Fruit fly (Drosophila melanogaster): ENCODE data around the gene nau.

The nau gene

DNA sequence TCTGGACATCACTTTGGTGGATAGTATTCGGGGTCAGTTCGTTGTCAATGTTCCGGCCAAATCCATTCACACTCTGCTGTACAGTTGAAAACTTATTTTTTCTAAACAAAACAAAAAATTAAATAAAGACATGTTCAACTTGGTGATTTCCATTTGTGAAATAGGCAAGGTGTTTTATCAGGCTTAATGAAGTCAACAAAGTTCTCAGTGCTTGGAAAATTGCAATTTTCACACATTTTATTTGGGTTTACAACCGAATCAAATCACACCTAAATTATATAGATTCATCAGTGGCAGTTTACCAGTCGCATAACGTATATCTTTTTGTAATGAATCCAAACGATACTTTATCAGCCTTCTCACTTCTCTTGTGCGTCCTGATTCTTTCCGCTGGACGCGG, 15.7 kb downstream of the nau start, which contains the start of gene Qsox4:
Gene Qsox4, plus strand, starts transcription at position 301 of the 400 bp plus-strand sequence.
- TF ChIP-seq CG8478 (optimal IDR thresholded peaks at IDR 0.05) = no peak
- no peak for TF ChIP-seq usp (GFP tag; optimal IDR thresholded peaks at IDR 0.05)
- TF ChIP-seq Dll (optimal IDR thresholded peaks at IDR 0.05) = no peak
- TF ChIP-seq pan (optimal IDR thresholded peaks at IDR 0.05) = no peak
- no peak for TF ChIP-seq EcR (GFP tag; optimal IDR thresholded peaks at IDR 0.05)
- no peak for TF ChIP-seq psq (optimal IDR thresholded peaks at IDR 0.05)

DNA sequence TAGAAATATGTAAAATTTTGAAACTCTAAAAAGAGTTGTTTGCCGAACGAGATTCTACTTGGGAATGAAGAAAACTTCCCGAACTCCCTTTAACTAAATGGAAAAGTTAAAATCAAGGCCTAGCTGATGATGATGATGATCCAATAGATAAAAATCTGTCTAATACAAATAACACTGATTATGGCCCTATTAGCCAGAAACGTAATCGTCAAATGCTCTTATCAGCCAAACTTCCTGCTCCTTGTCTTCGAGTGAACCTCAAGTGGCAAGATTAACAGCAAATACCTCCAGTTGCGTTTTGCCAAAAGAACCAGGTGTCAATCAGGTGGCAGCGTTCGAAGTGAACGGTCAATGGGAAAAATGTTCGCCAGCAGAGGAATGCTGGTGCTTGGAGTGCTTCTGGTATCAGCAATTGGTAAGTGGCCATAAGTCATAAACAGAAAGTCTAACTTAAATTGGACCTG, 17.8 kb downstream of the nau start, which contains the start of the genes CG31468 and Gba1a:
Gene CG31468, minus strand, starts transcription at position 51 of the 464 bp plus-strand sequence.
Gene Gba1a, plus strand, starts transcription at position 318 of the 464 bp plus-strand sequence.
- TF ChIP-seq pan (optimal IDR thresholded peaks at IDR 0.05) (no peak), psq (optimal IDR thresholded peaks at IDR 0.05) (no peak), Dll (optimal IDR thresholded peaks at IDR 0.05) (no peak), usp (GFP tag; optimal IDR thresholded peaks at IDR 0.05) (no peak), EcR (GFP tag; optimal IDR thresholded peaks at IDR 0.05) (no peak), CG8478 (optimal IDR thresholded peaks at IDR 0.05) (no peak)

DNA sequence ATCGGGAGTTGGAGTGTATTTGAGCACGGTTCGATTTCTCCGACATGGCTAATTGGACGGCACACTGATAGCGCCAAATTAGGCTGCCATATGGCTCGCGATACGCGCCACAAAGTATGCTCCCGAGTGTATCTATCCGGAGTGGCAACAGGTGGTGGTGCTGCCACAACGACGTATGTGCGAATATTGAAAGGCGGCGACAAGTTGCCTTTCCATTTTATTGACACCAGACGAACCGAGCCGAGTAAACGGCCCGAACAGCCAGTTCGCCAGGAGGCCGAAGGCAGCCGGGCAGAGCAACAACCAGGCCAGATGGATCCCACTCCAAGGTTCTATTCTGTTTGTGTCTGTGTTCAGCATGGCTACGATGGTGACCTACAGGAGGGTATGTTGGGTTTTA, 19.3 kb downstream of the nau start, which contains the start of gene prt:
Gene prt, minus strand, starts transcription at position 193 of the 400 bp plus-strand sequence.
- TF ChIP-seq CG8478 (optimal IDR thresholded peaks at IDR 0.05) (no peak), EcR (GFP tag; optimal IDR thresholded peaks at IDR 0.05) (no peak), psq (optimal IDR thresholded peaks at IDR 0.05) (no peak), usp (GFP tag; optimal IDR thresholded peaks at IDR 0.05) (no peak), pan (optimal IDR thresholded peaks at IDR 0.05) (no peak), Dll (optimal IDR thresholded peaks at IDR 0.05) (no peak)

DNA sequence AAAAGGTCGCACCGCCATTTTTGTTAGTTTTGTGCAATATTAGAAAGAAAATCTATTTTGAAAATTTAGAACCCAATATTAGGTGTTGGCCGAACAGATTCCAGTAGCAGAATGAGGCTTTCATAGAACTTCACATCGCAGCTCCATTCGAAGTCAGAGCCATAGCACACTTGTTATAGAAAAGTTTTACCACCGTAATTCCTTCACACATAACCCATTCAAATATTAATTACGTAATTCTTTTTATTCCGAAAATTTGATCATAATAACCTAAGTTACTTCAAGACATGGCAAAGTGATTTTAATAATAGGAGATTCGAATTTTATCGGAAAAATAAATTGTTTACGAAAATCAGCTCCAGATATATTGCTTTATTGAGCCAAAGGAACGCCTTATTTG, 22.0 kb downstream of the nau start, which contains the start of gene CG10252:
Gene CG10252, minus strand, starts transcription at position 101 of the 400 bp plus-strand sequence.
- TF ChIP-seq usp (GFP tag; optimal IDR thresholded peaks at IDR 0.05) (no peak), Dll (optimal IDR thresholded peaks at IDR 0.05) (no peak), CG8478 (optimal IDR thresholded peaks at IDR 0.05) (no peak), pan (optimal IDR thresholded peaks at IDR 0.05) (no peak), EcR (GFP tag; optimal IDR thresholded peaks at IDR 0.05) (no peak), psq (optimal IDR thresholded peaks at IDR 0.05) (no peak)

DNA sequence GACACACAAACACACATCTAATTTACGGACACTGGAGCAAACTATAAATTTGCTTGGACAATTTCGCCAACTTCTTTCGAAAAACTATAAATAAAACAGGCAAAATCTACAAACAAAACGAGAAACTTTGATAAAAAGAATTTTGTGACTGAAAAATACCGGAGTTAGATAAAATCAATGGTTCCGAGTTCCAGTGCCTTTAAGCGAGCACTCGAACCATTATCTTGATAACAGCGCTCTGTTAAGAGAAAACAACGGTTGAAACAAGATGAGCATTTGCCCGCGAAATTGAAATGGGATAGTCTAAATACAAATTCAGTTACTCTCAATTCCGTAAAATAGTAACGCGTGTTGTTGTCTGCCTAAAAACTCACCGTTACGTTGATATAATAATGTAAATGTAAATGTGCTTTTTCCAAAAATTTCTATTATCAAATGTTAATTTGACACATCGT, 23.6 kb downstream of the nau start, which contains the start of gene CG10254:
Gene CG10254, minus strand, starts transcription at position 405 of the 455 bp plus-strand sequence.
- no peak for TF ChIP-seq usp (GFP tag; optimal IDR thresholded peaks at IDR 0.05)
- TF ChIP-seq EcR (GFP tag; optimal IDR thresholded peaks at IDR 0.05) = no peak
- TF ChIP-seq psq (optimal IDR thresholded peaks at IDR 0.05) = no peak
- TF ChIP-seq Dll (optimal IDR thresholded peaks at IDR 0.05) = no peak
- TF ChIP-seq CG8478 (optimal IDR thresholded peaks at IDR 0.05) = no peak
- no peak for TF ChIP-seq pan (optimal IDR thresholded peaks at IDR 0.05)

DNA sequence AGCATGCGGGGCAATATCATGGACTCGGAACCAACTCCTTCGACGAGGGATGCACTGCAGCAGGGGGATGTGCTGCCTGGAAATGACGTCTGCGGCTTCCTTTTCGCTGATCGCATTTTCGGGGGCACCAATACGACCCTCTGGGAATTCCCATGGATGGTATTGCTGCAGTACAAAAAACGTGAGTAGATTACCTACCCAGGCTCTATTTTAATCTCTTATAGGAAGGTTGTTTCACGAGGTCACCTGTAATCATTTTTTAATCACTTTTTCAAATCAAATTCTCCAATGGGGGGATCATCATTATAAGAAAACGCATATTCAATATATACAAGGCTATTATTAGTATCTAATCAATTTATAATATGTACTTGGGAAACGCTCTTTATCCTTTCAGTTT, 31.2 kb downstream of the nau start:
- TF ChIP-seq EcR (GFP tag; optimal IDR thresholded peaks at IDR 0.05) = no peak
- TF ChIP-seq pan (optimal IDR thresholded peaks at IDR 0.05) = no peak
- TF ChIP-seq usp (GFP tag; optimal IDR thresholded peaks at IDR 0.05) = no peak
- TF ChIP-seq psq (optimal IDR thresholded peaks at IDR 0.05) = no peak
- TF ChIP-seq CG8478 (optimal IDR thresholded peaks at IDR 0.05) = no peak
- no peak for TF ChIP-seq Dll (optimal IDR thresholded peaks at IDR 0.05)

DNA sequence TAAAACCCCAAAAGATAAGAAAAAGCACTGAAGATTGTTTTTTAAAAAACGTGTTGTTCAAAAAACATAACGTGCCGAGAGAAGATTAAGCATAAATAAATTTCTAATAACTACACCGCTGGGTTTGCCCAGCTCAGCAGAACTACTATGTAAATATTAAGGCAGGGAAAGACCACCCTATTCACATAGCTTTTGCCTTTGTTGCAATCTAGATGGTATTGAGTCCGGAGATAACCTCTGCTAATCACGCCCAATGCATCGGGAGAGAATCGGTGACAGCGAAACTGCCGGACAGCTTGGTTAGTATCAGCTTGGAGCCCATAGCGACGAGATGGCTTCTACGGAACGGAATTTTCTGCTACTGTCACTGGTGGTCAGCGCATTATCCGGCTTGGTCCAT, 32.2 kb downstream of the nau start, which contains the start of gene SPE:
Gene SPE, plus strand, starts transcription at position 301 of the 400 bp plus-strand sequence.
- TF ChIP-seq EcR (GFP tag; optimal IDR thresholded peaks at IDR 0.05) = no peak
- no peak for TF ChIP-seq psq (optimal IDR thresholded peaks at IDR 0.05)
- TF ChIP-seq pan (optimal IDR thresholded peaks at IDR 0.05) = no peak
- no peak for TF ChIP-seq CG8478 (optimal IDR thresholded peaks at IDR 0.05)
- TF ChIP-seq usp (GFP tag; optimal IDR thresholded peaks at IDR 0.05) = no peak
- TF ChIP-seq Dll (optimal IDR thresholded peaks at IDR 0.05) = no peak

DNA sequence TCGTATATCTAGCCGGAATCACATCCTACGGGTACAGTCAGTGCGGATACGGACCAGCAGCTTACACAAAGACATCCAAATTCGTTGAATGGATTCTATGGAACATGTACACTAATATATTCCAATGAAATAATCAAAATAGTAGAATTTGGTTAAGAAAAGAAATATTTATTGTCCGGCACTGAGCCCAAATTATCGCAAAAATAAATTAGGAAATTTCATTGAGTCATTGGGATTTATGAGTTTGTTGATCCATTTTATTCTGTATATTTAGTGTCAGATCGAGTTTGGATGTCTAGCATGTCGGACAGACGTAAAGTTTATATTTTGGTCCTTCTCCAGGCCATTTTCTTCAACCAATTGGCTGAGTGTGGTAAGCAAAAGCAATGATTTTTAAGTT, 34.4 kb downstream of the nau start, which contains the start of gene CG18754:
Gene CG18754, plus strand, starts transcription at position 301 of the 400 bp plus-strand sequence.
- no peak for TF ChIP-seq CG8478 (optimal IDR thresholded peaks at IDR 0.05)
- TF ChIP-seq pan (optimal IDR thresholded peaks at IDR 0.05) = no peak
- no peak for TF ChIP-seq EcR (GFP tag; optimal IDR thresholded peaks at IDR 0.05)
- no peak for TF ChIP-seq Dll (optimal IDR thresholded peaks at IDR 0.05)
- TF ChIP-seq usp (GFP tag; optimal IDR thresholded peaks at IDR 0.05) = no peak
- TF ChIP-seq psq (optimal IDR thresholded peaks at IDR 0.05) = no peak

DNA sequence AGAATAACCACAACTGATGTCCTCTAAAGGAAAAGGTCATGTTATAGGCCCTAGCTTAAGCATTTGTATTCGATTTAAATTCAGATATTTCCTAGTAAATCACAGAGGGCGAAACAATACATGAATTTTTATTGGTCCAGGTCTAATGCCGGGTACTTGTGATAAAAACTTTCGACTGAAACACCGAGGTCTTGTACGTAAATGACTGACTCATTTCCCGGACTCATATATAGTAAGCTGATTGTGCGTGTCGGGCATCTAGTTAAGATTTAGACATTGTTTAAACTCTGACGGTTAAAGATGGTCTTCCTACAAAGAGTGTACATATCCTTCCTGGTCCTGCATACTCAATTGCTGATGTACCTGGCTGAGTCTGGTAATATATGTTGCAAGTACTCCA, 36.0 kb downstream of the nau start, which contains the start of gene CG16710:
Gene CG16710, plus strand, starts transcription at position 301 of the 400 bp plus-strand sequence.
- TF ChIP-seq usp (GFP tag; optimal IDR thresholded peaks at IDR 0.05) = no peak
- no peak for TF ChIP-seq pan (optimal IDR thresholded peaks at IDR 0.05)
- TF ChIP-seq Dll (optimal IDR thresholded peaks at IDR 0.05) = no peak
- no peak for TF ChIP-seq CG8478 (optimal IDR thresholded peaks at IDR 0.05)
- TF ChIP-seq EcR (GFP tag; optimal IDR thresholded peaks at IDR 0.05) = no peak
- TF ChIP-seq psq (optimal IDR thresholded peaks at IDR 0.05) = no peak

DNA sequence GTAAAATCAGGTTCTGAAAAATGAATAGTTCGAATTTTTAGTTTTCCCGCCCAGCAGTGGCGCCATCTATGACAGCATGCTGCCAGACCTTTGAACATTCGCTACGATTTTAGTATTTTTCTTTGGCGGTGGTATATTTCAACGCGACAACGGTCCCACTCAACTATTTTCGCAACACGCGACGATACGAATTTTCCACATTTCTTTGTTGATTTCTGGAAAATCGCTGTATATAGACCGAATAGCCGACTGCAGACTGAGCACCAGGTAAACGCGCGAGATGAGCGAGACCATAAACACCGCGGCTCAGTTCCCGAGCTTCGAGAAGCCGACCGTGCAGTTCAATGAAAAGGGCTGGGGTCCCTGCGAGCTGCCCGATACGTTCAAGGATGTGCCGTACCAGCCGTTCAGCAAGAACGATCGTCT, 38.2 kb downstream of the nau start, which contains the start of gene eIF3d1:
Gene eIF3d1, plus strand, starts transcription at position 129 of the 426 bp plus-strand sequence.
- no peak for TF ChIP-seq pan (optimal IDR thresholded peaks at IDR 0.05)
- TF ChIP-seq Dll (optimal IDR thresholded peaks at IDR 0.05) = no peak
- TF ChIP-seq CG8478 (optimal IDR thresholded peaks at IDR 0.05) = no peak
- TF ChIP-seq usp (GFP tag; optimal IDR thresholded peaks at IDR 0.05) = no peak
- TF ChIP-seq psq (optimal IDR thresholded peaks at IDR 0.05) = no peak
- no peak for TF ChIP-seq EcR (GFP tag; optimal IDR thresholded peaks at IDR 0.05)

DNA sequence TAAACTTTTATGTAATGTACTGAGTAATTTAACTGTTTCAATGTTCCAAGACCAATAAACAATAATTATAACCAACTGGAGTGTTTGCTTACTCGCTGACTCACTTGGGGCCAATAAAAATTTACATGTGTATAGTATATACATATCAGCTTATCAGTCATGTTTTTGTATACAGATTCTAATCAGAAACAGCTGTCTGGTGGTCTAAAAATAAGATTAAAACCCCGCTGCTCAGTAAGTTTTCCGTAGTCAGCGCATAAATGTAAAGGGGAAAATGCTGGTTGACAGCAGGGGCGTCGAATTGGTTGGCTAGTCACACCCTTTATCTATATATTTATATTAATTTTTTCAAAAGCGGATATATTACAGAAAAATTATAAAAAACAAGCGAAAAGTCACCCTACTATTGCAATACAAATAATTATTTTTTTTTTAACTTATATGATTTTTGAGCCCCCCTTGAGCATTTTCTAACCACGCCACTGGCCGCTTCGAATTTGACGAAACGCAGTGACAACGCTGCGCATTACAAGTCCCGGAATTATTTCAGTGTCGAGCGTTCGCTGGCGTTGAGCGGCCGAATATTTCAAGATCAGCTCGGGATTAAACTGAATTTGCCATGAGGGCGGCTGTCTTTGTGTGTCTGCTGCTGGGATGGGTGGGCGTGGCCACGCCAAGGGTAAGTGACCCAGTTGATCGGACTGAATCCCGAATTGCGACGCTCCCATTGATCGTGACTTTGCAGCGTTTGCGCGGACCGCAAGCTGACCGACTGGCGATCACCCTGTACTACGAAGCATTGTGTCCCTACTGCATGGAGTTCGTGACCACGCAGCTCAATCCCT, 39.6 kb downstream of the nau start, which contains the start of gene GILT2:
Gene GILT2, plus strand, starts transcription at position 547 of the 845 bp plus-strand sequence.
- TF ChIP-seq usp (GFP tag; optimal IDR thresholded peaks at IDR 0.05) = no peak
- TF ChIP-seq psq (optimal IDR thresholded peaks at IDR 0.05) = no peak
- TF ChIP-seq EcR (GFP tag; optimal IDR thresholded peaks at IDR 0.05) = no peak
- TF ChIP-seq pan (optimal IDR thresholded peaks at IDR 0.05) = no peak

All from whole organism.